Fruit fly (Drosophila melanogaster) whole organism, adult: Measurements from ENCODE around the gene Sgs7.

Source experiments
- CG11617 ChIP-seq: fragments of 200-800 bp; sonication (Bioruptor generic); optimal IDR thresholded peaks from 2 replicates; lab custom pipeline; 2017; ENCODE audit warnings: mild to moderate bottlenecking, missing biosample characterization, missing genetic modification reagents, missing genetic modification characterization
- CG12768 ChIP-seq: fragments of 200-800 bp; sonication (Bioruptor generic); optimal IDR thresholded peaks from 2 replicates; lab custom pipeline; 2017; ENCODE audit warnings: missing biosample characterization, missing genetic modification characterization, mild to moderate bottlenecking, moderate library complexity, missing genetic modification reagents
- CG14711 ChIP-seq: fragments of 200-800 bp; sonication (Bioruptor generic); optimal IDR thresholded peaks from 2 replicates; lab custom pipeline; 2018; ENCODE audit warnings: missing biosample characterization, mild to moderate bottlenecking, missing genetic modification characterization, moderate library complexity
- CG1620 ChIP-seq: fragments of 200-800 bp; sonication (Bioruptor generic); optimal IDR thresholded peaks from 2 replicates; lab custom pipeline; 2016; ENCODE audit warnings: missing biosample characterization, missing genetic modification characterization
- CG33017 ChIP-seq: fragments of 200-800 bp; sonication (Bioruptor generic); optimal IDR thresholded peaks from 2 replicates; lab custom pipeline; 2018; ENCODE audit warnings: missing biosample characterization, mild to moderate bottlenecking, missing genetic modification characterization, moderate library complexity
- CG5204 ChIP-seq: fragments of 200-800 bp; sonication (Bioruptor generic); optimal IDR thresholded peaks from 2 replicates; lab custom pipeline; 2016; ENCODE audit warnings: missing biosample characterization, missing genetic modification characterization
- CG7045 ChIP-seq: fragments of 200-800 bp; sonication (Bioruptor generic); optimal IDR thresholded peaks from 2 replicates; lab custom pipeline; 2017; ENCODE audit warnings: missing biosample characterization, mild to moderate bottlenecking, missing genetic modification characterization
- CG7101 ChIP-seq: fragments of 200-800 bp; sonication (Bioruptor generic); optimal IDR thresholded peaks from 2 replicates; lab custom pipeline; 2018; ENCODE audit warnings: missing biosample characterization, mild to moderate bottlenecking, missing genetic modification characterization, moderate library complexity
- Clk ChIP-seq: fragments of 200-800 bp; sonication (Bioruptor generic); optimal IDR thresholded peaks from 2 replicates; lab custom pipeline; 2017; ENCODE audit warnings: missing biosample characterization, missing genetic modification characterization
- Crg-1 ChIP-seq: fragments of 200-800 bp; sonication (Bioruptor generic); optimal IDR thresholded peaks from 2 replicates; lab custom pipeline; 2016; ENCODE audit warnings: missing biosample characterization, missing genetic modification characterization
- Hr96 ChIP-seq: fragments of 200-800 bp; sonication (Bioruptor generic); optimal IDR thresholded peaks from 2 replicates; lab custom pipeline; 2016; ENCODE audit warnings: missing biosample characterization, missing genetic modification characterization
- Mnt ChIP-seq: fragments of 200-800 bp; sonication (Bioruptor generic); optimal IDR thresholded peaks from 2 replicates; lab custom pipeline; 2016; ENCODE audit warnings: missing biosample characterization, mild to moderate bottlenecking, missing genetic modification characterization
- bab1 ChIP-seq: fragments of 200-800 bp; sonication (Bioruptor generic); optimal IDR thresholded peaks from 3 replicates; lab custom pipeline; 2019; ENCODE audit warnings: missing biosample characterization, mild to moderate bottlenecking, missing genetic modification characterization, moderate library complexity
- cic ChIP-seq: fragments of 200-800 bp; sonication (Bioruptor generic); optimal IDR thresholded peaks from 2 replicates; lab custom pipeline; 2017; ENCODE audit warnings: missing biosample characterization, mild to moderate bottlenecking, missing genetic modification characterization, moderate library complexity
- cnc ChIP-seq, 2 experiments: fragments of >200 bp; optimal IDR thresholded peaks; 2 replicates each; lab custom pipeline; 2017
- kay ChIP-seq: fragments of 200-800 bp; sonication (Bioruptor generic); peaks from one replicate; lab custom pipeline; 2016; ENCODE audit warnings: missing biosample characterization, missing genetic modification characterization, borderline replicate concordance
- ovo ChIP-seq: fragments of 200-800 bp; sonication (Bioruptor generic); optimal IDR thresholded peaks from 2 replicates; lab custom pipeline; 2016; ENCODE audit warnings: missing biosample characterization, missing genetic modification characterization
- pad ChIP-seq: fragments of 200-800 bp; sonication (Bioruptor generic); optimal IDR thresholded peaks from 3 replicates; lab custom pipeline; 2017; ENCODE audit warnings: missing biosample characterization, missing genetic modification characterization, mild to moderate bottlenecking, moderate library complexity, missing genetic modification reagents
- tj ChIP-seq: fragments of 200-800 bp; sonication (Bioruptor generic); optimal IDR thresholded peaks from 3 replicates; lab custom pipeline; 2017; ENCODE audit warnings: missing biosample characterization, mild to moderate bottlenecking, missing genetic modification characterization, moderate library complexity
- toe ChIP-seq: fragments of 200-800 bp; sonication (Bioruptor generic); optimal IDR thresholded peaks from 2 replicates; lab custom pipeline; 2016; ENCODE audit warnings: missing biosample characterization, missing genetic modification characterization

The Sgs7 gene

dm6 chr3L:11509294-11509911 lies at the start of gene Sgs7, which contains the start of gene Sgs8:
Gene Sgs7 (plus strand): TSS chr3L:11509861.
Gene Sgs8 (minus strand): TSS chr3L:11509394.
- TF ChIP-seq CG12768 (GFP tag; lab: Kevin White, UChicago): no peak

dm6 chr3L:11465371-11465914 lies 44.2 kb upstream of the Sgs7 start, which contains the start of gene Fum3:
Gene Fum3 (minus strand): TSS chr3L:11465864.
- no peak for TF ChIP-seq CG11617 (GFP tag; lab: Kevin White, UChicago)
- TF ChIP-seq Crg-1: no peak
- TF ChIP-seq toe: no peak
- TF ChIP-seq Mnt (GFP tag; lab: Kevin White, UChicago): no peak
- TF ChIP-seq CG14711 (tag; lab: Kevin White, UChicago): no peak
- no peak for TF ChIP-seq CG33017 (tag; lab: Kevin White, UChicago)
- no peak for TF ChIP-seq ovo (GFP tag; lab: Kevin White, UChicago)
- no peak for TF ChIP-seq cic (GFP tag; lab: Kevin White, UChicago)
- TF ChIP-seq CG7045 (GFP tag; lab: Kevin White, UChicago): no peak
- TF ChIP-seq kay (GFP tag; lab: Kevin White, UChicago): no peak
- no peak for TF ChIP-seq CG7101 (tag; lab: Kevin White, UChicago)
- TF ChIP-seq CG5204 (GFP tag; lab: Kevin White, UChicago): no peak

dm6 chr3L:11466985-11467384 lies 42.7 kb upstream of the Sgs7 start:
- no peak for TF ChIP-seq Crg-1
- no peak for TF ChIP-seq kay (GFP tag; lab: Kevin White, UChicago)
- no peak for TF ChIP-seq CG33017 (tag; lab: Kevin White, UChicago)
- TF ChIP-seq bab1: no peak
- no peak for TF ChIP-seq CG12768 (GFP tag; lab: Kevin White, UChicago)
- TF ChIP-seq CG7101 (tag; lab: Kevin White, UChicago): no peak
- TF ChIP-seq ovo (GFP tag; lab: Kevin White, UChicago): no peak
- no peak for TF ChIP-seq CG11617 (GFP tag; lab: Kevin White, UChicago)

- no peak for TF ChIP-seq Mnt (GFP tag; lab: Kevin White, UChicago)
- TF ChIP-seq CG1620 (GFP tag; lab: Kevin White, UChicago): no peak
- TF ChIP-seq toe: no peak
- no peak for TF ChIP-seq CG12768 (GFP tag; lab: Kevin White, UChicago)
- TF ChIP-seq CG5204 (GFP tag; lab: Kevin White, UChicago): no peak
- no peak for TF ChIP-seq CG7101 (tag; lab: Kevin White, UChicago)
- no peak for TF ChIP-seq ovo (GFP tag; lab: Kevin White, UChicago)
- TF ChIP-seq Crg-1: no peak
- no peak for TF ChIP-seq bab1
- TF ChIP-seq CG7045 (GFP tag; lab: Kevin White, UChicago): no peak
- TF ChIP-seq cnc (optimal IDR thresholded peaks at IDR 0.05; lab: Kevin White, UChicago): no peak
- TF ChIP-seq CG14711 (tag; lab: Kevin White, UChicago): no peak
- TF ChIP-seq tj: no peak
These were observed 37.3 kb upstream of the Sgs7 start for dm6 chr3L:11472388-11472787.

- TF ChIP-seq bab1: no peak
- no peak for TF ChIP-seq cnc (optimal IDR thresholded peaks at IDR 0.05; lab: Kevin White, UChicago)
- TF ChIP-seq kay (GFP tag; lab: Kevin White, UChicago): no peak
- TF ChIP-seq CG5204 (GFP tag; lab: Kevin White, UChicago): no peak
- no peak for TF ChIP-seq ovo (GFP tag; lab: Kevin White, UChicago)
- no peak for TF ChIP-seq Clk (GFP tag; lab: Kevin White, UChicago)
- no peak for TF ChIP-seq Hr96
These were observed 36.7 kb upstream of the Sgs7 start, which contains the start of gene Vha16-3 for dm6 chr3L:11472991-11473390. Gene Vha16-3 (plus strand): TSS chr3L:11473291.

- TF ChIP-seq pad (no peak), CG5204 (GFP tag; lab: Kevin White, UChicago) (no peak), CG12768 (GFP tag; lab: Kevin White, UChicago) (no peak), CG7045 (GFP tag; lab: Kevin White, UChicago) (no peak), cnc (optimal IDR thresholded peaks at IDR 0.05; lab: Kevin White, UChicago) (no peak), Clk (GFP tag; lab: Kevin White, UChicago) (no peak), Hr96 (no peak), kay (GFP tag; lab: Kevin White, UChicago) (no peak), ovo (GFP tag; lab: Kevin White, UChicago) (no peak), Crg-1 (no peak), CG14711 (tag; lab: Kevin White, UChicago) (no peak), Mnt (GFP tag; lab: Kevin White, UChicago) (no peak), bab1 (no peak), CG11617 (GFP tag; lab: Kevin White, UChicago) (no peak)
These were observed 35.0 kb upstream of the Sgs7 start, which contains the start of gene Vha16-2 for dm6 chr3L:11474658-11475057. Gene Vha16-2 (plus strand): TSS chr3L:11474958.

- TF ChIP-seq toe (no peak), CG14711 (tag; lab: Kevin White, UChicago) (no peak), bab1 (no peak), CG12768 (GFP tag; lab: Kevin White, UChicago) (no peak), Hr96 (no peak), tj (no peak), pad (no peak), cic (GFP tag; lab: Kevin White, UChicago) (no peak), Crg-1 (no peak), CG11617 (GFP tag; lab: Kevin White, UChicago) (no peak), CG7045 (GFP tag; lab: Kevin White, UChicago) (no peak), ovo (GFP tag; lab: Kevin White, UChicago) (no peak), Clk (GFP tag; lab: Kevin White, UChicago) (no peak), CG33017 (tag; lab: Kevin White, UChicago) (no peak), Mnt (GFP tag; lab: Kevin White, UChicago) (no peak), CG5204 (GFP tag; lab: Kevin White, UChicago) (no peak), kay (GFP tag; lab: Kevin White, UChicago) (no peak), CG1620 (GFP tag; lab: Kevin White, UChicago) (no peak)
These were observed 29.4 kb upstream of the Sgs7 start for dm6 chr3L:11480304-11480703.
